Fruit fly (Drosophila melanogaster) whole organism, prepupa: ENCODE data around the gene Ugt35B1.

Experiments
- CG10631 ChIP-seq: fragments of 200-800 bp; sonication (Bioruptor generic); optimal IDR thresholded peaks from 2 replicates; lab custom pipeline; 2016; ENCODE audit warnings: missing biosample characterization, missing genetic modification characterization
- CG10669 ChIP-seq: fragments of 200-800 bp; sonication (Bioruptor generic); optimal IDR thresholded peaks from 3 replicates; lab custom pipeline; 2018; ENCODE audit warnings: missing biosample characterization, mild to moderate bottlenecking, missing genetic modification characterization, moderate library complexity
- CG11294 ChIP-seq: fragments of 200-800 bp; sonication (Bioruptor generic); IDR thresholded peaks from 2 replicates; pipeline ENCODE4 v1.3.6; 2022; ENCODE audit warnings: missing biosample characterization, missing genetic modification characterization
- CG11762 ChIP-seq: fragments of 200-800 bp; sonication (Bioruptor generic); optimal IDR thresholded peaks from 3 replicates; lab custom pipeline; 2016; ENCODE audit warnings: missing biosample characterization, missing genetic modification characterization; ENCODE audit not compliant: insufficient read depth
- CG11902 ChIP-seq: fragments of 200-800 bp; sonication (Bioruptor generic); optimal IDR thresholded peaks from 3 replicates; lab custom pipeline; 2016; ENCODE audit warnings: missing biosample characterization, missing genetic modification characterization
- CG15336 ChIP-seq: fragments of 200-800 bp; sonication (Bioruptor generic); IDR thresholded peaks from 2 replicates; pipeline ENCODE4 v1.3.6; 2022; ENCODE audit warnings: missing biosample characterization, missing genetic modification characterization
- CG1621 ChIP-seq: fragments of 200-800 bp; sonication (Bioruptor generic); optimal IDR thresholded peaks from 3 replicates; lab custom pipeline; 2018; ENCODE audit warnings: missing biosample characterization, mild to moderate bottlenecking, missing genetic modification characterization
- CG31627 ChIP-seq: fragments of 200-800 bp; sonication (Bioruptor generic); optimal IDR thresholded peaks from 3 replicates; lab custom pipeline; 2016; ENCODE audit warnings: missing biosample characterization, missing genetic modification characterization
- CG32006 ChIP-seq: fragments of 200-800 bp; sonication (Bioruptor generic); optimal IDR thresholded peaks from 3 replicates; lab custom pipeline; 2017; ENCODE audit warnings: missing biosample characterization, mild to moderate bottlenecking, missing genetic modification characterization
- CG34406 ChIP-seq: fragments of 200-800 bp; sonication (Bioruptor generic); optimal IDR thresholded peaks from 3 replicates; lab custom pipeline; 2016; ENCODE audit warnings: missing biosample characterization, missing genetic modification characterization
- CG4318 ChIP-seq: fragments of 200-800 bp; sonication (Bioruptor generic); optimal IDR thresholded peaks from 3 replicates; lab custom pipeline; 2017; ENCODE audit warnings: missing biosample characterization, mild to moderate bottlenecking, missing genetic modification characterization
- CG6163 ChIP-seq: fragments of 200-800 bp; sonication (Bioruptor generic); IDR thresholded peaks from 3 replicates; pipeline ENCODE4 v1.3.6; 2022; ENCODE audit warnings: missing biosample characterization, missing genetic modification characterization
- CG6792 ChIP-seq: fragments of 200-800 bp; sonication (Bioruptor generic); optimal IDR thresholded peaks from 3 replicates; lab custom pipeline; 2016; ENCODE audit warnings: missing biosample characterization, missing genetic modification characterization
- CG6808 ChIP-seq: fragments of 200-800 bp; sonication (Bioruptor generic); optimal IDR thresholded peaks from 3 replicates; lab custom pipeline; 2017; ENCODE audit warnings: missing biosample characterization, missing genetic modification characterization, mild to moderate bottlenecking, moderate library complexity, missing genetic modification reagents
- CG6854 ChIP-seq: fragments of 200-800 bp; sonication (Bioruptor generic); optimal IDR thresholded peaks from 2 replicates; lab custom pipeline; 2017; ENCODE audit warnings: missing biosample characterization, mild to moderate bottlenecking, missing genetic modification characterization
- CG7368 ChIP-seq: fragments of 200-800 bp; sonication (Bioruptor generic); optimal IDR thresholded peaks from 3 replicates; lab custom pipeline; 2016; ENCODE audit warnings: missing biosample characterization, missing genetic modification characterization
- CG8119 ChIP-seq: fragments of 200-800 bp; sonication (Bioruptor generic); IDR thresholded peaks from 3 replicates; pipeline ENCODE4 v1.3.6; 2022; ENCODE audit warnings: missing biosample characterization, missing genetic modification characterization
- CG8319 ChIP-seq: fragments of 200-800 bp; sonication (Bioruptor generic); optimal IDR thresholded peaks from 3 replicates; lab custom pipeline; 2016; ENCODE audit warnings: missing biosample characterization, missing genetic modification characterization
- CG8632 ChIP-seq: fragments of 200-800 bp; sonication (Bioruptor generic); optimal IDR thresholded peaks from 3 replicates; lab custom pipeline; 2016; ENCODE audit warnings: missing biosample characterization, missing genetic modification characterization
- CG9139 ChIP-seq: fragments of 200-800 bp; sonication (Bioruptor generic); optimal IDR thresholded peaks from 3 replicates; lab custom pipeline; 2017; ENCODE audit warnings: missing biosample characterization, mild to moderate bottlenecking, missing genetic modification characterization
- Eip78C ChIP-seq: fragments of 200-800 bp; sonication (Bioruptor generic); peaks from one replicate; lab custom pipeline; 2016; ENCODE audit warnings: missing biosample characterization, missing genetic modification characterization
- Eip93F ChIP-seq: fragments of 200-800 bp; sonication (Bioruptor generic); optimal IDR thresholded peaks from 2 replicates; lab custom pipeline; 2016; ENCODE audit warnings: missing biosample characterization, mild to moderate bottlenecking, missing genetic modification characterization
- Ets21C ChIP-seq: fragments of 200-800 bp; sonication (Bioruptor generic); optimal IDR thresholded peaks from 3 replicates; lab custom pipeline; 2016; ENCODE audit warnings: missing biosample characterization, missing genetic modification characterization
- Ets96B ChIP-seq: fragments of 200-800 bp; optimal IDR thresholded peaks from 2 replicates; lab custom pipeline; 2019; ENCODE audit warnings: missing biosample characterization, mild to moderate bottlenecking, missing genetic modification characterization, moderate library complexity
- Gug ChIP-seq: fragments of 200-800 bp; sonication (Bioruptor generic); IDR thresholded peaks from 2 replicates; pipeline ENCODE4 v1.3.6; 2022; ENCODE audit warnings: missing biosample characterization, missing genetic modification characterization
- Hr39 ChIP-seq: fragments of 200-800 bp; sonication (Bioruptor generic); optimal IDR thresholded peaks from 2 replicates; lab custom pipeline; 2016; ENCODE audit warnings: missing biosample characterization, missing genetic modification characterization
- Hr4 ChIP-seq: fragments of 200-800 bp; sonication (Bioruptor generic); optimal IDR thresholded peaks from 3 replicates; lab custom pipeline; 2016; ENCODE audit warnings: missing biosample characterization, missing genetic modification characterization
- Lpt ChIP-seq: fragments of 200-800 bp; sonication (Bioruptor generic); optimal IDR thresholded peaks from 3 replicates; lab custom pipeline; 2016; ENCODE audit warnings: missing biosample characterization, missing genetic modification characterization
- Smox ChIP-seq: fragments of 200-800 bp; sonication (Bioruptor generic); optimal IDR thresholded peaks from 3 replicates; lab custom pipeline; 2016; ENCODE audit warnings: missing biosample characterization, missing genetic modification characterization
- Sox102F ChIP-seq: fragments of 200-800 bp; sonication (Bioruptor generic); optimal IDR thresholded peaks from 2 replicates; lab custom pipeline; 2016; ENCODE audit warnings: missing biosample characterization, mild to moderate bottlenecking, missing genetic modification characterization
- Sox14 ChIP-seq: fragments of 200-800 bp; sonication (Bioruptor generic); optimal IDR thresholded peaks from 3 replicates; lab custom pipeline; 2016; ENCODE audit warnings: missing biosample characterization, missing genetic modification characterization
- Sox15 ChIP-seq: fragments of 200-800 bp; sonication (Bioruptor generic); optimal IDR thresholded peaks from 3 replicates; lab custom pipeline; 2016; ENCODE audit warnings: missing biosample characterization, missing genetic modification characterization
- achi ChIP-seq: fragments of 200-800 bp; sonication (Bioruptor generic); optimal IDR thresholded peaks from 3 replicates; lab custom pipeline; 2016; ENCODE audit warnings: missing biosample characterization, missing genetic modification characterization
- acj6 ChIP-seq: fragments of 200-800 bp; sonication (Bioruptor generic); optimal IDR thresholded peaks from 3 replicates; lab custom pipeline; 2016; ENCODE audit warnings: missing biosample characterization, missing genetic modification characterization
- dac ChIP-seq: fragments of 200-800 bp; sonication (Bioruptor generic); optimal IDR thresholded peaks from 2 replicates; lab custom pipeline; 2017; ENCODE audit warnings: missing biosample characterization, mild to moderate bottlenecking, missing genetic modification characterization
- esn ChIP-seq: fragments of 200-800 bp; sonication (Bioruptor generic); optimal IDR thresholded peaks from 2 replicates; lab custom pipeline; 2016; ENCODE audit warnings: missing biosample characterization, mild to moderate bottlenecking, missing genetic modification characterization, moderate library complexity
- fd59A ChIP-seq: fragments of 200-800 bp; sonication (Bioruptor generic); optimal IDR thresholded peaks from 2 replicates; lab custom pipeline; 2017; ENCODE audit warnings: missing biosample characterization, mild to moderate bottlenecking, missing genetic modification characterization, missing genetic modification reagents
- fd85E ChIP-seq: fragments of 200-800 bp; sonication (Bioruptor generic); optimal IDR thresholded peaks from 3 replicates; lab custom pipeline; 2016; ENCODE audit warnings: missing biosample characterization, missing genetic modification characterization
- fkh ChIP-seq: fragments of 200-800 bp; sonication (Bioruptor generic); optimal IDR thresholded peaks from 3 replicates; lab custom pipeline; 2017; ENCODE audit warnings: missing biosample characterization, mild to moderate bottlenecking, missing genetic modification characterization, moderate library complexity
- lz ChIP-seq: fragments of 200-800 bp; sonication (Bioruptor generic); optimal IDR thresholded peaks from 3 replicates; lab custom pipeline; 2016; ENCODE audit warnings: missing biosample characterization, missing genetic modification characterization
- net ChIP-seq: fragments of 200-800 bp; sonication (Bioruptor generic); optimal IDR thresholded peaks from 3 replicates; lab custom pipeline; 2016; ENCODE audit warnings: missing biosample characterization, missing genetic modification characterization
- salr ChIP-seq, 2 experiments: fragments of 200-800 bp; sonication (Bioruptor generic); optimal IDR thresholded peaks; 3 replicates each; lab custom pipeline; 2016 to 2018; ENCODE audit warnings: missing biosample characterization in 2 of 2, missing genetic modification characterization in 2 of 2, mild to moderate bottlenecking in 1 of 2
- spab ChIP-seq: fragments of 200-800 bp; sonication (Bioruptor generic); optimal IDR thresholded peaks from 2 replicates; lab custom pipeline; 2017; ENCODE audit warnings: missing biosample characterization, mild to moderate bottlenecking, missing genetic modification characterization, missing genetic modification reagents
- ss ChIP-seq, 2 experiments: fragments of 200-800 bp; sonication (Bioruptor generic); optimal IDR thresholded peaks; 2 replicates in 1 of 2; 3 replicates in 1 of 2; lab custom pipeline; 2017 to 2018; ENCODE audit warnings: mild to moderate bottlenecking in 2 of 2, missing biosample characterization in 2 of 2, missing genetic modification characterization in 2 of 2, moderate library complexity in 1 of 2
- vri ChIP-seq: fragments of 200-800 bp; sonication (Bioruptor generic); optimal IDR thresholded peaks from 3 replicates; lab custom pipeline; 2016; ENCODE audit warnings: missing biosample characterization, mild to moderate bottlenecking, missing genetic modification characterization

The Ugt35B1 gene

DNA sequence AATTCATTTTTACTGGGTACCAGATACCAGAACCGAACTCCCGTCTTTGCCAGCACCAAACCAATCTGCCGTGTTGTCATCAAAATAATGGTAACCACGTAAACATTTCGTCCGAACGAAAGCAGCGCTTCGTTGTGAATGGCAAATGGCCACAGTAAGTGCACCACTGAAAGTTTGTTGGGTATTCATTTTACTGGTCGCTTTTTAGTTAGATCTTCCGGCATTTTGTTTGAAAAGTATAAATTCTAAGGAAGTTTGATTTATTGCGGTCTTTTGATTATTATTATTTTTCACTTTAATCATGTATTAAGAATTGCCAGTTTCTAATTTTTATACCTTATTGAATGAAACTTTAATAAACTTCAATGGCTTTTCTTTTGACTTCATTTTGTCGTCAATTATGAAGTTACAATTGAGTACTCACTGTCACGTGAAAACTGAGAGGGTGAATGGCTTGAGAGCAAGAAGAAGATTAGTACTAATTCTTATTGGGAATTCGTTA, 44.5 kb upstream of the Ugt35B1 start, which contains the start of gene ZnT86D (continued):
- TF ChIP-seq esn (GFP tag; lab: Kevin White, UChicago) = peak; percentile 83
- peak; percentile 34 for TF ChIP-seq CG11762
- TF ChIP-seq CG10669 (GFP tag; lab: Kevin White, UChicago) = peak; percentile 65
- TF ChIP-seq fd59A (GFP tag; lab: Kevin White, UChicago) = peak; percentile 1
- TF ChIP-seq Eip78C (GFP tag; lab: Kevin White, UChicago) = peak; percentile 85
- peak; percentile 74 for TF ChIP-seq CG32006
- peak in 1 of 2 experiments; percentile 54 for TF ChIP-seq salr (GFP tag; optimal IDR thresholded peaks at IDR 0.05; lab: Kevin White, UChicago)
- peak; percentile 58 for TF ChIP-seq Ets21C
- no peak for TF ChIP-seq fd85E
- peak; percentile 40 for TF ChIP-seq fkh (GFP tag; lab: Kevin White, UChicago)
- TF ChIP-seq CG31627 (GFP tag; lab: Kevin White, UChicago) = peak; percentile 71
- TF ChIP-seq Hr4 (GFP tag; lab: Kevin White, UChicago) = peak; percentile 87
- peak; percentile 47; the same call in 1 of the 2 replicates for TF ChIP-seq CG11294 (GFP tag; lab: Robert Waterston, UW)
- peak; percentile 43 for TF ChIP-seq CG6792
- TF ChIP-seq Hr39 (GFP tag; lab: Kevin White, UChicago) = peak; percentile 75
- TF ChIP-seq CG6163 (GFP tag; lab: Robert Waterston, UW) = 0 out of 3 replicates have a peak, but pooled peaks have one; percentile 29
- peak; percentile 25 for TF ChIP-seq Sox15 (GFP tag; lab: Kevin White, UChicago)
- no peak for TF ChIP-seq Lpt (GFP tag; lab: Kevin White, UChicago)
- TF ChIP-seq Sox102F (GFP tag; lab: Kevin White, UChicago) = peak; percentile 76
- peak; percentile 80 for TF ChIP-seq lz
- TF ChIP-seq Sox14 (GFP tag; lab: Kevin White, UChicago) = peak; percentile 82

dm6 chr3R:11211291-11212061, 41.4 kb upstream of the Ugt35B1 start:
- TF ChIP-seq CG34406 (GFP tag; lab: Kevin White, UChicago) (peak; percentile 48), CG1621 (tag; lab: Kevin White, UChicago) (no peak), Smox (peak; percentile 79), Gug (peak; percentile 55), CG6792 (peak; percentile 57), ss (GFP tag; optimal IDR thresholded peaks at IDR 0.05; lab: Kevin White, UChicago) (peak; percentile 14 to 39), Hr4 (GFP tag; lab: Kevin White, UChicago) (peak; percentile 80), CG8119 (GFP tag; lab: Robert Waterston, UW) (peak; percentile 53; the same call in 2 of the 3 replicates), CG15336 (peak; percentile 69), vri (GFP tag; lab: Kevin White, UChicago) (peak; percentile 39), CG9139 (GFP tag; lab: Kevin White, UChicago) (no peak), CG8319 (GFP tag; lab: Kevin White, UChicago) (peak; percentile 7), Sox15 (GFP tag; lab: Kevin White, UChicago) (peak; percentile 62), CG7368 (GFP tag; lab: Kevin White, UChicago) (peak; percentile 43), CG11902 (GFP tag; lab: Kevin White, UChicago) (peak; percentile 50), dac (GFP tag; lab: Kevin White, UChicago) (peak; percentile 21), CG8632 (GFP tag; lab: Kevin White, UChicago) (peak; percentile 54), acj6 (GFP tag; lab: Kevin White, UChicago) (peak; percentile 64), CG11294 (GFP tag; lab: Robert Waterston, UW) (no peak), Ets96B (tag; lab: Kevin White, UChicago) (peak; percentile 42), achi (GFP tag; lab: Kevin White, UChicago) (peak; percentile 67), CG4318 (GFP tag; lab: Kevin White, UChicago) (no peak), Sox102F (GFP tag; lab: Kevin White, UChicago) (peak; percentile 72), CG10631 (GFP tag; lab: Kevin White, UChicago) (peak; percentile 54), CG6854 (no peak), CG6808 (GFP tag; lab: Kevin White, UChicago) (peak; percentile 14), Hr39 (GFP tag; lab: Kevin White, UChicago) (peak; percentile 81), CG11762 (no peak), fd85E (no peak), esn (GFP tag; lab: Kevin White, UChicago) (peak; percentile 83), Lpt (GFP tag; lab: Kevin White, UChicago) (peak; percentile 36), spab (GFP tag; lab: Kevin White, UChicago) (no peak), CG6163 (GFP tag; lab: Robert Waterston, UW) (peak; percentile 70), Sox14 (GFP tag; lab: Kevin White, UChicago) (peak; percentile 72), fkh (GFP tag; lab: Kevin White, UChicago) (no peak), Eip93F (peak; percentile 8), CG32006 (peak; percentile 65), net (GFP tag; lab: Kevin White, UChicago) (peak; percentile 72), Ets21C (peak; percentile 66)
